Fruit fly (Drosophila melanogaster) whole organism, prepupa: ENCODE results near the gene Gss2.
A peak's percentile ranks its signal among the peaks of the same experiment; 100 is the strongest.

ENCODE experiments used
- Blimp-1 ChIP-seq: fragments of 200-800 bp; sonication (Bioruptor generic); optimal IDR thresholded peaks from 3 replicates; lab custom pipeline; 2017; ENCODE audit warnings: missing biosample characterization, missing genetic modification characterization, mild to moderate bottlenecking, moderate library complexity, missing genetic modification reagents
- CG10631 ChIP-seq: fragments of 200-800 bp; sonication (Bioruptor generic); optimal IDR thresholded peaks from 2 replicates; lab custom pipeline; 2016; ENCODE audit warnings: missing biosample characterization, missing genetic modification characterization
- CG10669 ChIP-seq: fragments of 200-800 bp; sonication (Bioruptor generic); optimal IDR thresholded peaks from 3 replicates; lab custom pipeline; 2018; ENCODE audit warnings: missing biosample characterization, mild to moderate bottlenecking, missing genetic modification characterization, moderate library complexity
- CG11294 ChIP-seq: fragments of 200-800 bp; sonication (Bioruptor generic); IDR thresholded peaks from 2 replicates; pipeline ENCODE4 v1.3.6; 2022; ENCODE audit warnings: missing biosample characterization, missing genetic modification characterization
- CG1621 ChIP-seq: fragments of 200-800 bp; sonication (Bioruptor generic); optimal IDR thresholded peaks from 3 replicates; lab custom pipeline; 2018; ENCODE audit warnings: missing biosample characterization, mild to moderate bottlenecking, missing genetic modification characterization
- CG16779 ChIP-seq: fragments of 200-800 bp; sonication (Bioruptor generic); optimal IDR thresholded peaks from 3 replicates; lab custom pipeline; 2017; ENCODE audit warnings: missing biosample characterization, mild to moderate bottlenecking, missing genetic modification characterization
- CG3032 ChIP-seq: fragments of 200-800 bp; optimal IDR thresholded peaks from 2 replicates; lab custom pipeline; 2019; ENCODE audit warnings: missing biosample characterization, mild to moderate bottlenecking, missing genetic modification characterization, moderate library complexity
- CG31627 ChIP-seq: fragments of 200-800 bp; sonication (Bioruptor generic); optimal IDR thresholded peaks from 3 replicates; lab custom pipeline; 2016; ENCODE audit warnings: missing biosample characterization, missing genetic modification characterization
- CG3919 ChIP-seq: fragments of 200-800 bp; sonication (Bioruptor generic); optimal IDR thresholded peaks from 3 replicates; lab custom pipeline; 2016; ENCODE audit warnings: missing biosample characterization, missing genetic modification characterization
- CG4318 ChIP-seq: fragments of 200-800 bp; sonication (Bioruptor generic); optimal IDR thresholded peaks from 3 replicates; lab custom pipeline; 2017; ENCODE audit warnings: missing biosample characterization, mild to moderate bottlenecking, missing genetic modification characterization
- CG6276 ChIP-seq: fragments of 200-800 bp; sonication (Bioruptor generic); optimal IDR thresholded peaks from 2 replicates; lab custom pipeline; 2017; ENCODE audit warnings: missing biosample characterization, mild to moderate bottlenecking, missing genetic modification characterization
- CG6792 ChIP-seq: fragments of 200-800 bp; sonication (Bioruptor generic); optimal IDR thresholded peaks from 3 replicates; lab custom pipeline; 2016; ENCODE audit warnings: missing biosample characterization, missing genetic modification characterization
- CG6808 ChIP-seq: fragments of 200-800 bp; sonication (Bioruptor generic); optimal IDR thresholded peaks from 3 replicates; lab custom pipeline; 2017; ENCODE audit warnings: missing biosample characterization, missing genetic modification characterization, mild to moderate bottlenecking, moderate library complexity, missing genetic modification reagents
- CG7368 ChIP-seq: fragments of 200-800 bp; sonication (Bioruptor generic); optimal IDR thresholded peaks from 3 replicates; lab custom pipeline; 2016; ENCODE audit warnings: missing biosample characterization, missing genetic modification characterization
- CG8119 ChIP-seq: fragments of 200-800 bp; sonication (Bioruptor generic); IDR thresholded peaks from 3 replicates; pipeline ENCODE4 v1.3.6; 2022; ENCODE audit warnings: missing biosample characterization, missing genetic modification characterization
- CG8632 ChIP-seq: fragments of 200-800 bp; sonication (Bioruptor generic); optimal IDR thresholded peaks from 3 replicates; lab custom pipeline; 2016; ENCODE audit warnings: missing biosample characterization, missing genetic modification characterization
- CG9139 ChIP-seq: fragments of 200-800 bp; sonication (Bioruptor generic); optimal IDR thresholded peaks from 3 replicates; lab custom pipeline; 2017; ENCODE audit warnings: missing biosample characterization, mild to moderate bottlenecking, missing genetic modification characterization
- Eip75B ChIP-seq: fragments of 200-800 bp; sonication (Bioruptor generic); optimal IDR thresholded peaks from 3 replicates; lab custom pipeline; 2016; ENCODE audit warnings: missing biosample characterization, missing genetic modification characterization
- Eip93F ChIP-seq: fragments of 200-800 bp; sonication (Bioruptor generic); optimal IDR thresholded peaks from 2 replicates; lab custom pipeline; 2016; ENCODE audit warnings: missing biosample characterization, mild to moderate bottlenecking, missing genetic modification characterization
- Ets21C ChIP-seq: fragments of 200-800 bp; sonication (Bioruptor generic); optimal IDR thresholded peaks from 3 replicates; lab custom pipeline; 2016; ENCODE audit warnings: missing biosample characterization, missing genetic modification characterization
- Gug ChIP-seq: fragments of 200-800 bp; sonication (Bioruptor generic); IDR thresholded peaks from 2 replicates; pipeline ENCODE4 v1.3.6; 2022; ENCODE audit warnings: missing biosample characterization, missing genetic modification characterization
- Hr38 ChIP-seq: sonication (Bioruptor generic); optimal IDR thresholded peaks from 2 replicates; lab custom pipeline; 2016; ENCODE audit warnings: missing biosample characterization, missing genetic modification characterization
- Met ChIP-seq: fragments of 200-800 bp; sonication (Bioruptor generic); optimal IDR thresholded peaks from 3 replicates; lab custom pipeline; 2016; ENCODE audit warnings: missing biosample characterization, missing genetic modification characterization
- Smox ChIP-seq: fragments of 200-800 bp; sonication (Bioruptor generic); optimal IDR thresholded peaks from 3 replicates; lab custom pipeline; 2016; ENCODE audit warnings: missing biosample characterization, missing genetic modification characterization
- acj6 ChIP-seq: fragments of 200-800 bp; sonication (Bioruptor generic); optimal IDR thresholded peaks from 3 replicates; lab custom pipeline; 2016; ENCODE audit warnings: missing biosample characterization, missing genetic modification characterization
- cyc ChIP-seq: fragments of 200-800 bp; sonication (Bioruptor generic); optimal IDR thresholded peaks from 3 replicates; lab custom pipeline; 2016; ENCODE audit warnings: missing biosample characterization, missing genetic modification characterization
- eg ChIP-seq: fragments of 200-800 bp; sonication (Bioruptor generic); IDR thresholded peaks from 3 replicates; pipeline ENCODE4 v1.3.6; 2022; ENCODE audit warnings: missing biosample characterization, missing genetic modification characterization
- esn ChIP-seq: fragments of 200-800 bp; sonication (Bioruptor generic); optimal IDR thresholded peaks from 2 replicates; lab custom pipeline; 2016; ENCODE audit warnings: missing biosample characterization, mild to moderate bottlenecking, missing genetic modification characterization, moderate library complexity
- fd59A ChIP-seq: fragments of 200-800 bp; sonication (Bioruptor generic); optimal IDR thresholded peaks from 2 replicates; lab custom pipeline; 2017; ENCODE audit warnings: missing biosample characterization, mild to moderate bottlenecking, missing genetic modification characterization, missing genetic modification reagents
- fd85E ChIP-seq: fragments of 200-800 bp; sonication (Bioruptor generic); optimal IDR thresholded peaks from 3 replicates; lab custom pipeline; 2016; ENCODE audit warnings: missing biosample characterization, missing genetic modification characterization
- net ChIP-seq: fragments of 200-800 bp; sonication (Bioruptor generic); optimal IDR thresholded peaks from 3 replicates; lab custom pipeline; 2016; ENCODE audit warnings: missing biosample characterization, missing genetic modification characterization
- salr ChIP-seq, 2 experiments: fragments of 200-800 bp; sonication (Bioruptor generic); optimal IDR thresholded peaks; 3 replicates each; lab custom pipeline; 2016 to 2018; ENCODE audit warnings: missing biosample characterization in 2 of 2, missing genetic modification characterization in 2 of 2, mild to moderate bottlenecking in 1 of 2
- svp ChIP-seq: fragments of 200-800 bp; sonication (Bioruptor generic); peaks from one replicate; lab custom pipeline; 2016; ENCODE audit warnings: missing biosample characterization, missing genetic modification characterization
- topi ChIP-seq: fragments of 200-800 bp; sonication (Bioruptor generic); optimal IDR thresholded peaks from 3 replicates; lab custom pipeline; 2016; ENCODE audit warnings: missing biosample characterization, missing genetic modification characterization
- vri ChIP-seq: fragments of 200-800 bp; sonication (Bioruptor generic); optimal IDR thresholded peaks from 3 replicates; lab custom pipeline; 2016; ENCODE audit warnings: missing biosample characterization, mild to moderate bottlenecking, missing genetic modification characterization

The Gss2 gene

DNA sequence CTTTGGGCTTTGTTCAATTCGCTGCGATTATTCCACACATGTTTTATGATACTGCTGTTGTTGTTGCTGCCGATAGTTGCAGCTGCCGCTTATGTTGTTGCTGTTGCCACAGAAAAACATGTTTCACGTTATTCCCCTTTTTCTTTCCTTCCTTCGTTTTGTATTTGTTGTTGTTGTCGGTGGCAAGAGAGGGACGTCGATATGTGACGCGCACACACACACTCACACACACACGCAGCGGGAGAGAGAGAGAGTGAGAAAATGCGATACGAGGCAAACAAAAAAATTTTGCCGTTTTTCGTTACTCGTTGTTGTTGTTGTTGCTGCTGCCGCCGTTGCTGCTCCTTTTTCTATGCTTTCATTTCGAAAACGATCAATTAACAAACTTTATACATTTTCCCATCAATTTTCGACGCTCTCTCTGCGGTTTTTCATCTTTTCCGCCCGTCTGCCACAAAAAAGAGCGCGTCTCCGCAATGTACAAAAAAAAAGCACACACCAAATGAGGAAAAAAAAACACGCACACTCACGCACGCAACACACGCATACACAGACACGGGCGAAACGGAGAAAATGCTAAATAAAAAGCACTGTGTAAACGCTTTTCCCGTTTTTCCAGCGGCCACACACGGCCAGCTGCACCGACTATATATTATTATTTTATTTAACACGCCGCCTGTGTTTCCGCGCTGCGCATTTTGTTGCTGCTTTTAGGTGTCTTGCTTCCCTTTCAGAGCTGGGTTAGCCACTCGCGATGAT is 12.9 kb upstream of the Gss2 start (continued):
- TF ChIP-seq Met, result peak; percentile 36
- TF ChIP-seq fd85E, result no peak
- TF ChIP-seq CG7368, result peak; percentile 12
- TF ChIP-seq CG6276, result peak; percentile 88
- no peak for TF ChIP-seq CG4318
- TF ChIP-seq Hr38 (GFP tag; lab: Kevin White, UChicago), result no peak
- TF ChIP-seq eg (GFP tag; lab: Robert Waterston, UW), result peak; percentile 53
- TF ChIP-seq CG16779 (tag; lab: Kevin White, UChicago), result peak; percentile 75
- TF ChIP-seq Gug (GFP tag; lab: Robert Waterston, UW), result no peak; the same call in 1 of the 2 replicates
- TF ChIP-seq CG1621 (tag; lab: Kevin White, UChicago), result peak; percentile 61
- TF ChIP-seq cyc (GFP tag; lab: Kevin White, UChicago), result no peak
- TF ChIP-seq salr (GFP tag; optimal IDR thresholded peaks at IDR 0.05; lab: Kevin White, UChicago), result peak in 1 of 2 experiments; percentile 85
- TF ChIP-seq net (GFP tag; lab: Kevin White, UChicago), result peak; percentile 69
- TF ChIP-seq CG10669 (GFP tag; lab: Kevin White, UChicago), result peak; percentile 48
- peak; percentile 15 for TF ChIP-seq CG3919 (GFP tag; lab: Kevin White, UChicago)

DNA sequence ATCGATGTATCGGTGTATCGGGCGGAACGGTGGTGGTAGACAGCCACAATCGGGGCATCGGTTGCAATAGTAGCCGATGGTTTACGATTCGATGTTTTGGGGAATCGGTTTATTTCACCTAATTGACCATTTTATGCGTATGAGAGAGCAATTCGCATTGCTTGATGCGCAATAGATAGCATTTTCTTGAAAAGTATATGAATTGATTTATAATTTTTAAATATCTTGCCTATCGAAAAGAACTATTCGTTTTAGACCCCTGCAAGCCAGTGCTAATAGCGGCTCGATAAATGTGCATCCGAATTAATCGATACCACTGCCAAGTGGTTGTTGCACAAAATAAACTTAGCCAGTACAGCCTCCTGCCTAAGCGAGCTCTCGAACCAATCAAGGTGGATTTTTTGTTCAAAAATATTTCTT is 12.3 kb upstream of the Gss2 start, which contains the start of gene mnb:
Gene mnb, minus strand, starts transcription at position 15 of the 420 bp plus-strand sequence.
- no peak for TF ChIP-seq CG6808 (GFP tag; lab: Kevin White, UChicago)
- peak; percentile 7 for TF ChIP-seq CG31627 (GFP tag; lab: Kevin White, UChicago)
- no peak for TF ChIP-seq CG9139 (GFP tag; lab: Kevin White, UChicago)
- TF ChIP-seq svp (GFP tag; lab: Kevin White, UChicago), result peak; percentile 73
- no peak for TF ChIP-seq Ets21C (GFP tag; lab: Kevin White, UChicago)
- no peak for TF ChIP-seq CG16779 (tag; lab: Kevin White, UChicago)
- peak; percentile 32 for TF ChIP-seq esn (GFP tag; lab: Kevin White, UChicago)
- peak; percentile 4 for TF ChIP-seq acj6 (GFP tag; lab: Kevin White, UChicago)
- TF ChIP-seq CG3919 (GFP tag; lab: Kevin White, UChicago), result no peak
- TF ChIP-seq vri (GFP tag; lab: Kevin White, UChicago), result no peak
- no peak for TF ChIP-seq CG11294 (GFP tag; lab: Robert Waterston, UW)
- no peak for TF ChIP-seq Eip75B (GFP tag; lab: Kevin White, UChicago)

DNA sequence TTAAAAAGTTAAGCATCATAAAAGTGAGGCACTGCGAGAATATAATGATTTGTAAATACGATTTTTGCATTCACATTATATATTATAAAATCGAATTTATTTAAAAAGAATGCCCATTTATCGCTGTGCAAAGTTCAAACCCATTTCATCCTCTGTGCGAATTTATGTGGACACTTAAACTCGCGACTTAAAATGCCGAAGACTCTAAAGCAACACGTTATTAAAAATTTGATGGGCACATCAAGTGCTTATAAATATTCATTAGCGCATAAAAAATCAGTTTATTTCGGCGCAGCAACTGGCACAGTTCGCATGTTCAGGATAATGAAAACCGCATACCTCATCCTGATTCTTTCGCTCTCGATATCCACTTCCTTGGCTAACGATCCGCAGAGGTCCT is 11.6 kb upstream of the Gss2 start, which contains the start of gene CG6788:
Gene CG6788, plus strand, starts transcription at position 301 of the 400 bp plus-strand sequence.
- no peak for TF ChIP-seq Smox (GFP tag; lab: Kevin White, UChicago)
- TF ChIP-seq esn (GFP tag; lab: Kevin White, UChicago), result no peak
- TF ChIP-seq Blimp-1 (GFP tag; lab: Kevin White, UChicago), result no peak
- TF ChIP-seq CG8632 (GFP tag; lab: Kevin White, UChicago), result no peak
- TF ChIP-seq CG31627 (GFP tag; lab: Kevin White, UChicago), result no peak
- no peak for TF ChIP-seq CG3032 (tag; lab: Kevin White, UChicago)
- no peak for TF ChIP-seq fd59A (GFP tag; lab: Kevin White, UChicago)
- no peak for TF ChIP-seq CG8119 (GFP tag; lab: Robert Waterston, UW)
- no peak for TF ChIP-seq Eip93F (GFP tag; lab: Kevin White, UChicago)
- no peak for TF ChIP-seq CG1621 (tag; lab: Kevin White, UChicago)
- no peak for TF ChIP-seq CG6792
- TF ChIP-seq CG10631 (GFP tag; lab: Kevin White, UChicago), result no peak
- TF ChIP-seq CG9139 (GFP tag; lab: Kevin White, UChicago), result no peak
- TF ChIP-seq CG3919 (GFP tag; lab: Kevin White, UChicago), result no peak
- no peak for TF ChIP-seq fd85E
- TF ChIP-seq topi (GFP tag; lab: Kevin White, UChicago), result no peak
- TF ChIP-seq vri (GFP tag; lab: Kevin White, UChicago), result no peak
